Worm (Caenorhabditis elegans) whole organism, midembryonic: ENCODE data around the gene B0464.6.

Source experiments
- T22C8.4 ChIP-seq: fragments of 200-800 bp; sonication (Bioruptor generic); IDR thresholded peaks from 2 replicates; pipeline ENCODE4 v1.3.6; 2022; ENCODE audit warnings: missing genetic modification characterization, missing compliant biosample characterization
- cog-1 ChIP-seq: sonication (generic microtip); optimal IDR thresholded peaks from 2 replicates; lab custom pipeline; 2016; ENCODE audit warnings: missing genetic modification characterization, missing compliant biosample characterization
- ref-1 ChIP-seq: fragments of 200-800 bp; sonication (Bioruptor generic); conservative IDR thresholded peaks from 2 replicates; pipeline ENCODE4 v1.3.6; 2022; ENCODE audit warnings: missing genetic modification reagents, missing genetic modification characterization, missing compliant biosample characterization
- tab-1 ChIP-seq: fragments of 200-800 bp; sonication (Bioruptor generic); IDR thresholded peaks from 2 replicates; pipeline ENCODE4 v1.3.6; 2022; ENCODE audit warnings: missing genetic modification characterization, missing compliant biosample characterization

Gene B0464.6

DNA sequence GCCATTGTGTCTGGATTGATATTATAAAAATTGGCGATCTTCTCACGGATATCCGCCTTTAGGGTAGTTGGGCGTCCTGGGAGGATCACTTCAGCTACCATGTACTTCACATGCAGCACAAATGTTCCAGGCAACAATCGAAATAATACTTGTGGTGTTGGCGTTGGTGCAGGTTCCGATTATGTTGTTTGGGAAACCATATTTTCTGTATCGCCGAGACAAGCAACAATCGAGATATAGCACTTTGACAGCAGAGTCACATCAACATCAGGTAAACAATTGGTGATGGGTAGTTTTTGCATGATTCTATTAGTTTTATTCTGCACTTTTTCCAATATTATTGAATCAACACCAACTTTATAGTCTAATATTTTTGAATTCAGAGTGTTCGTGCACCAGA lies 52.4 kb downstream of the B0464.6 start, which contains the start of gene T26G10.3:
TSS of gene T26G10.3 (minus strand) at position 101 of the 400 bp plus-strand sequence.
- no peak for TF ChIP-seq tab-1 (GFP tag; lab: Robert Waterston, UW)
- TF ChIP-seq cog-1 (tag; lab: Kevin White, UChicago), result no peak
- no peak for TF ChIP-seq ref-1 (GFP tag; lab: Robert Waterston, UW)
- no peak for TF ChIP-seq T22C8.4 (GFP tag; lab: Robert Waterston, UW)
